Fruit fly (Drosophila melanogaster): ENCODE data around the gene CG15473.

- TF ChIP-seq OdsH (GFP tag; optimal IDR thresholded peaks at IDR 0.05) (no peak), Vsx2 (GFP tag; optimal IDR thresholded peaks at IDR 0.05; ENCODE audit: partially characterized antibody) (no peak), jim (GFP tag; optimal IDR thresholded peaks at IDR 0.05) (no peak), pan (optimal IDR thresholded peaks at IDR 0.05) (no peak), lola (GFP tag; optimal IDR thresholded peaks at IDR 0.05) (no peak), Hr78 (GFP tag; optimal IDR thresholded peaks at IDR 0.05) (no peak), Hr83 (GFP tag; optimal IDR thresholded peaks at IDR 0.05; ENCODE audit: poor library complexity, severe bottlenecking) (no peak), Mio (GFP tag; optimal IDR thresholded peaks at IDR 0.05) (no peak), HLH106 (tag; optimal IDR thresholded peaks at IDR 0.05) (no peak), br (GFP tag; optimal IDR thresholded peaks at IDR 0.05) (no peak), Dfd (GFP tag; optimal IDR thresholded peaks at IDR 0.05) (no peak)
Measured at dm6 chrX:4649751-4650150, 4.5 kb downstream of the CG15473 start, which contains the start of the genes Cbp80 and Torsin.

All from whole organism, wandering third instar larva.